Worm (Caenorhabditis elegans) whole organism, L3 larva: ENCODE results near the gene clec-196.

Experiments
- R02D3.7 ChIP-seq: fragments of 150-350 bp; optimal IDR thresholded peaks from 2 replicates; lab custom pipeline; 2014; ENCODE audit warnings: missing biosample characterization, missing genetic modification characterization
- ZK546.5 ChIP-seq: sonication (generic microtip); optimal IDR thresholded peaks from 2 replicates; lab custom pipeline; 2017; ENCODE audit warnings: missing biosample characterization, missing genetic modification characterization
- aly-2 ChIP-seq: fragments of 150-350 bp; optimal IDR thresholded peaks from 2 replicates; lab custom pipeline; 2014; ENCODE audit warnings: missing biosample characterization, missing genetic modification characterization
- ama-1 ChIP-seq: fragments of 150-350 bp; optimal IDR thresholded peaks from 2 replicates; lab custom pipeline; 2018
- ceh-16 ChIP-seq: sonication (generic microtip); optimal IDR thresholded peaks from 2 replicates; lab custom pipeline; 2017; ENCODE audit warnings: missing biosample characterization, missing genetic modification characterization
- ceh-28 ChIP-seq: fragments of 150-350 bp; optimal IDR thresholded peaks from 2 replicates; lab custom pipeline; 2014; ENCODE audit warnings: missing biosample characterization, missing genetic modification reagents, missing genetic modification characterization
- ceh-82 ChIP-seq: fragments of 150-350 bp; optimal IDR thresholded peaks from 2 replicates; lab custom pipeline; 2014; ENCODE audit warnings: missing biosample characterization, missing genetic modification characterization
- ceh-9 ChIP-seq: sonication (generic microtip); optimal IDR thresholded peaks from 2 replicates; lab custom pipeline; 2018; ENCODE audit warnings: missing biosample characterization, missing genetic modification characterization
- egl-27 ChIP-seq: sonication (generic microtip); optimal IDR thresholded peaks from 4 replicates; lab custom pipeline; 2017; ENCODE audit warnings: missing biosample characterization, missing genetic modification reagents, missing genetic modification characterization
- egl-5 ChIP-seq: fragments of 150-350 bp; optimal IDR thresholded peaks from 2 replicates; lab custom pipeline; 2017; ENCODE audit warnings: missing biosample characterization, missing genetic modification reagents, missing genetic modification characterization, inconsistent platforms
- elt-1 ChIP-seq: fragments of 150-350 bp; optimal IDR thresholded peaks from 2 replicates; lab custom pipeline; 2014; ENCODE audit warnings: missing biosample characterization, missing genetic modification characterization
- elt-2 ChIP-seq: sonication (generic microtip); optimal IDR thresholded peaks from 2 replicates; lab custom pipeline; 2016; ENCODE audit warnings: missing genetic modification reagents, mild to moderate bottlenecking, missing genetic modification characterization, missing compliant biosample characterization
- elt-3 ChIP-seq, 3 experiments: fragments of 150-350 bp in 1 of 3; sonication (generic microtip) in 2 of 3; optimal IDR thresholded peaks; 2 replicates in 2 of 3; 4 replicates in 1 of 3; lab custom pipeline; 2014 to 2017; ENCODE audit warnings: missing biosample characterization in 3 of 3, missing genetic modification characterization in 3 of 3
- fkh-10 ChIP-seq: sonication (generic microtip); optimal IDR thresholded peaks from 2 replicates; lab custom pipeline; 2017; ENCODE audit warnings: missing biosample characterization, missing genetic modification reagents, missing genetic modification characterization
- fkh-2 ChIP-seq: fragments of 150-350 bp; optimal IDR thresholded peaks from 2 replicates; lab custom pipeline; 2014; ENCODE audit warnings: missing biosample characterization, missing genetic modification reagents, missing genetic modification characterization
- fos-1 ChIP-seq: fragments of 150-350 bp; optimal IDR thresholded peaks from 2 replicates; lab custom pipeline; 2014; ENCODE audit warnings: missing biosample characterization, missing genetic modification characterization
- hmg-11 ChIP-seq: sonication (generic microtip); optimal IDR thresholded peaks from 2 replicates; lab custom pipeline; 2016; ENCODE audit warnings: missing genetic modification characterization, missing compliant biosample characterization
- jun-1 ChIP-seq: fragments of 150-350 bp; optimal IDR thresholded peaks from 2 replicates; lab custom pipeline; 2014; ENCODE audit warnings: missing biosample characterization, missing genetic modification reagents, missing genetic modification characterization
- lin-15B ChIP-seq: fragments of 150-350 bp; optimal IDR thresholded peaks from 2 replicates; lab custom pipeline; 2014; ENCODE audit warnings: missing biosample characterization, missing genetic modification characterization
- lin-39 ChIP-seq: fragments of 150-350 bp; optimal IDR thresholded peaks from 2 replicates; lab custom pipeline; 2018; ENCODE audit warnings: missing biosample characterization, missing genetic modification reagents, missing genetic modification characterization
- mdl-1 ChIP-seq: fragments of 150-350 bp; optimal IDR thresholded peaks from 2 replicates; lab custom pipeline; 2014; ENCODE audit warnings: missing biosample characterization, missing genetic modification characterization
- mml-1 ChIP-seq: fragments of 150-350 bp; sonication (generic microtip); optimal IDR thresholded peaks from 3 replicates; lab custom pipeline; 2014; ENCODE audit warnings: missing biosample characterization, missing genetic modification characterization
- nfya-1 ChIP-seq: sonication (generic microtip); optimal IDR thresholded peaks from 2 replicates; lab custom pipeline; 2017; ENCODE audit warnings: missing genetic modification characterization, mild to moderate bottlenecking, missing compliant biosample characterization, antibody characterized with exemption, moderate library complexity; ENCODE audit not compliant: insufficient read depth
- nhr-12 ChIP-seq: fragments of 150-350 bp; optimal IDR thresholded peaks from 2 replicates; lab custom pipeline; 2014; ENCODE audit warnings: missing biosample characterization, missing genetic modification characterization
- nhr-237 ChIP-seq: fragments of 150-350 bp; optimal IDR thresholded peaks from 2 replicates; lab custom pipeline; 2014; ENCODE audit warnings: missing biosample characterization, missing genetic modification characterization
- nhr-25 ChIP-seq: sonication (generic microtip); optimal IDR thresholded peaks from 2 replicates; lab custom pipeline; 2017; ENCODE audit warnings: missing biosample characterization, missing genetic modification characterization
- nhr-28 ChIP-seq: fragments of 150-350 bp; optimal IDR thresholded peaks from 2 replicates; lab custom pipeline; 2014; ENCODE audit warnings: missing biosample characterization, missing genetic modification characterization
- nhr-43 ChIP-seq: sonication (generic microtip); optimal IDR thresholded peaks from 2 replicates; lab custom pipeline; 2016; ENCODE audit warnings: mild to moderate bottlenecking, missing genetic modification characterization, missing compliant biosample characterization; ENCODE audit not compliant: poor library complexity, severe bottlenecking
- nhr-67 ChIP-seq: fragments of 150-350 bp; optimal IDR thresholded peaks from 2 replicates; lab custom pipeline; 2014; ENCODE audit warnings: missing biosample characterization, missing genetic modification characterization
- nhr-76 ChIP-seq: fragments of 150-350 bp; sonication (generic microtip); optimal IDR thresholded peaks from 5 replicates; lab custom pipeline; 2014; ENCODE audit warnings: missing biosample characterization, missing genetic modification characterization
- nhr-77 ChIP-seq: fragments of 150-350 bp; optimal IDR thresholded peaks from 2 replicates; lab custom pipeline; 2014; ENCODE audit warnings: missing biosample characterization, missing genetic modification characterization
- pha-4 ChIP-seq: fragments of 150-350 bp; optimal IDR thresholded peaks from 2 replicates; lab custom pipeline; 2014; ENCODE audit warnings: missing biosample characterization, missing genetic modification reagents, missing genetic modification characterization
- pqm-1 ChIP-seq: fragments of 150-350 bp; optimal IDR thresholded peaks from 2 replicates; lab custom pipeline; 2017; ENCODE audit warnings: missing biosample characterization, missing genetic modification characterization, inconsistent platforms
- sea-2 ChIP-seq: fragments of 150-350 bp; sonication (generic microtip); optimal IDR thresholded peaks from 4 replicates; lab custom pipeline; 2014; ENCODE audit warnings: missing biosample characterization, missing genetic modification reagents, missing genetic modification characterization
- zag-1 ChIP-seq: fragments of 150-350 bp; optimal IDR thresholded peaks from 2 replicates; lab custom pipeline; 2014; ENCODE audit warnings: missing biosample characterization, missing genetic modification characterization
- ztf-11 ChIP-seq: fragments of 150-350 bp; optimal IDR thresholded peaks from 2 replicates; lab custom pipeline; 2014; ENCODE audit warnings: missing biosample characterization, missing genetic modification characterization
- ztf-4 ChIP-seq: fragments of 150-350 bp; optimal IDR thresholded peaks from 2 replicates; lab custom pipeline; 2014; ENCODE audit warnings: missing biosample characterization, missing genetic modification characterization

Gene clec-196

ce11 chrIV:17301933-17302332, 25.2 kb downstream of the clec-196 start, which contains the start of gene ifta-2:
TSS of gene ifta-2 (minus strand) at chrIV:17302033.
- no peak for TF ChIP-seq nhr-28 (tag; lab: Kevin White, UChicago)
- no peak for TF ChIP-seq nhr-77 (tag; lab: Kevin White, UChicago)
- no peak for TF ChIP-seq ama-1 (lab: Kevin White, UChicago)
- TF ChIP-seq ZK546.5: no peak
- no peak for TF ChIP-seq aly-2
- no peak for TF ChIP-seq elt-2 (tag; lab: Kevin White, UChicago)
- TF ChIP-seq lin-15B (tag; lab: Kevin White, UChicago): no peak
- TF ChIP-seq ztf-4: no peak
- no peak for TF ChIP-seq egl-27
- no peak for TF ChIP-seq jun-1
- no peak for TF ChIP-seq zag-1 (tag; lab: Kevin White, UChicago)
- TF ChIP-seq ceh-82 (tag; lab: Kevin White, UChicago): no peak
- TF ChIP-seq nhr-237 (tag; lab: Kevin White, UChicago): no peak
- no peak for TF ChIP-seq fkh-2 (tag; lab: Kevin White, UChicago)
- no peak for TF ChIP-seq ztf-11 (tag; lab: Kevin White, UChicago)
- TF ChIP-seq sea-2 (GFP tag; lab: Kevin White, UChicago): no peak
- TF ChIP-seq nhr-43 (tag; lab: Kevin White, UChicago): no peak
- no peak for TF ChIP-seq ceh-9 (tag; lab: Kevin White, UChicago)
- no peak for TF ChIP-seq nhr-25 (tag; lab: Kevin White, UChicago)
- TF ChIP-seq lin-39 (tag; lab: Kevin White, UChicago): no peak

- TF ChIP-seq elt-2 (tag; lab: Kevin White, UChicago): peak; percentile 26
Observed at ce11 chrIV:17307223-17307622, 30.5 kb downstream of the clec-196 start, which contains the start of gene T28F3.8. TSS of gene T28F3.8 (minus strand) at chrIV:17307323.

ce11 chrIV:17308211-17308610, 31.5 kb downstream of the clec-196 start, which contains the start of gene T28F3.9:
TSS of gene T28F3.9 (plus strand) at chrIV:17308511.
- TF ChIP-seq mml-1 (tag; lab: Kevin White, UChicago) (no peak), ztf-4 (no peak), pqm-1 (no peak), egl-5 (no peak), ceh-9 (tag; lab: Kevin White, UChicago) (no peak), nhr-76 (tag; lab: Kevin White, UChicago) (no peak), mdl-1 (tag; lab: Kevin White, UChicago) (no peak), R02D3.7 (tag; lab: Kevin White, UChicago) (no peak), ceh-16 (tag; lab: Kevin White, UChicago) (no peak), fkh-10 (no peak), nhr-28 (tag; lab: Kevin White, UChicago) (no peak), zag-1 (tag; lab: Kevin White, UChicago) (no peak), egl-27 (no peak), sea-2 (GFP tag; lab: Kevin White, UChicago) (no peak), elt-1 (tag; lab: Kevin White, UChicago) (no peak), hmg-11 (tag; lab: Kevin White, UChicago) (no peak), ceh-82 (tag; lab: Kevin White, UChicago) (no peak), elt-2 (tag; lab: Kevin White, UChicago) (no peak), lin-15B (tag; lab: Kevin White, UChicago) (no peak)

- no peak for TF ChIP-seq nhr-12 (tag; lab: Kevin White, UChicago)
- no peak for TF ChIP-seq pha-4
- TF ChIP-seq ceh-28 (tag; lab: Kevin White, UChicago): no peak
- no peak for TF ChIP-seq nhr-67
- TF ChIP-seq ceh-16 (tag; lab: Kevin White, UChicago): no peak
- TF ChIP-seq R02D3.7 (tag; lab: Kevin White, UChicago): no peak
- TF ChIP-seq lin-15B (tag; lab: Kevin White, UChicago): no peak
- no peak for TF ChIP-seq ceh-82 (tag; lab: Kevin White, UChicago)
- no peak for TF ChIP-seq ztf-11 (tag; lab: Kevin White, UChicago)
- no peak for TF ChIP-seq nhr-237 (tag; lab: Kevin White, UChicago)
- TF ChIP-seq, all 47 proteins: peak for 0
Observed at ce11 chrIV:17311842-17312241, 35.1 kb downstream of the clec-196 start, which contains the start of gene snf-9. TSS of gene snf-9 (plus strand) at chrIV:17312142.

ce11 chrIV:17316398-17316797, 39.6 kb downstream of the clec-196 start, which contains the start of gene C49C3.20:
TSS of gene C49C3.20 (minus strand) at chrIV:17316498.
- TF ChIP-seq pha-4: no peak
- TF ChIP-seq nhr-76 (tag; lab: Kevin White, UChicago): no peak
- TF ChIP-seq nhr-67: no peak
- no peak for TF ChIP-seq elt-3 (tag; optimal IDR thresholded peaks at IDR 0.05; lab: Kevin White, UChicago)
- no peak for TF ChIP-seq fkh-10
- no peak for TF ChIP-seq hmg-11 (tag; lab: Kevin White, UChicago)
- TF ChIP-seq nfya-1: no peak
- TF ChIP-seq elt-2 (tag; lab: Kevin White, UChicago): no peak
- no peak for TF ChIP-seq fos-1
- TF ChIP-seq aly-2: no peak
- no peak for TF ChIP-seq ZK546.5
